Fruit fly (Drosophila melanogaster) whole organism, prepupa: ENCODE data around the gene repo.

Experiments used
- CG11762 ChIP-seq: fragments of 200-800 bp; sonication (Bioruptor generic); optimal IDR thresholded peaks from 3 replicates; lab custom pipeline; 2016; ENCODE audit warnings: missing biosample characterization, missing genetic modification characterization; ENCODE audit not compliant: insufficient read depth
- CG11902 ChIP-seq: fragments of 200-800 bp; sonication (Bioruptor generic); optimal IDR thresholded peaks from 3 replicates; lab custom pipeline; 2016; ENCODE audit warnings: missing biosample characterization, missing genetic modification characterization
- CG15336 ChIP-seq: fragments of 200-800 bp; sonication (Bioruptor generic); IDR thresholded peaks from 2 replicates; pipeline ENCODE4 v1.3.6; 2022; ENCODE audit warnings: missing biosample characterization, missing genetic modification characterization
- CG16779 ChIP-seq: fragments of 200-800 bp; sonication (Bioruptor generic); optimal IDR thresholded peaks from 3 replicates; lab custom pipeline; 2017; ENCODE audit warnings: missing biosample characterization, mild to moderate bottlenecking, missing genetic modification characterization
- CG3032 ChIP-seq: fragments of 200-800 bp; optimal IDR thresholded peaks from 2 replicates; lab custom pipeline; 2019; ENCODE audit warnings: missing biosample characterization, mild to moderate bottlenecking, missing genetic modification characterization, moderate library complexity
- CG32006 ChIP-seq: fragments of 200-800 bp; sonication (Bioruptor generic); optimal IDR thresholded peaks from 3 replicates; lab custom pipeline; 2017; ENCODE audit warnings: missing biosample characterization, mild to moderate bottlenecking, missing genetic modification characterization
- CG4318 ChIP-seq: fragments of 200-800 bp; sonication (Bioruptor generic); optimal IDR thresholded peaks from 3 replicates; lab custom pipeline; 2017; ENCODE audit warnings: missing biosample characterization, mild to moderate bottlenecking, missing genetic modification characterization
- CG6792 ChIP-seq: fragments of 200-800 bp; sonication (Bioruptor generic); optimal IDR thresholded peaks from 3 replicates; lab custom pipeline; 2016; ENCODE audit warnings: missing biosample characterization, missing genetic modification characterization
- CG6808 ChIP-seq: fragments of 200-800 bp; sonication (Bioruptor generic); optimal IDR thresholded peaks from 3 replicates; lab custom pipeline; 2017; ENCODE audit warnings: missing biosample characterization, missing genetic modification characterization, mild to moderate bottlenecking, moderate library complexity, missing genetic modification reagents
- CG8119 ChIP-seq: fragments of 200-800 bp; sonication (Bioruptor generic); IDR thresholded peaks from 3 replicates; pipeline ENCODE4 v1.3.6; 2022; ENCODE audit warnings: missing biosample characterization, missing genetic modification characterization
- CG9139 ChIP-seq: fragments of 200-800 bp; sonication (Bioruptor generic); optimal IDR thresholded peaks from 3 replicates; lab custom pipeline; 2017; ENCODE audit warnings: missing biosample characterization, mild to moderate bottlenecking, missing genetic modification characterization
- Eip75B ChIP-seq: fragments of 200-800 bp; sonication (Bioruptor generic); optimal IDR thresholded peaks from 3 replicates; lab custom pipeline; 2016; ENCODE audit warnings: missing biosample characterization, missing genetic modification characterization
- Eip78C ChIP-seq: fragments of 200-800 bp; sonication (Bioruptor generic); peaks from one replicate; lab custom pipeline; 2016; ENCODE audit warnings: missing biosample characterization, missing genetic modification characterization
- Eip93F ChIP-seq: fragments of 200-800 bp; sonication (Bioruptor generic); optimal IDR thresholded peaks from 2 replicates; lab custom pipeline; 2016; ENCODE audit warnings: missing biosample characterization, mild to moderate bottlenecking, missing genetic modification characterization
- Ets21C ChIP-seq: fragments of 200-800 bp; sonication (Bioruptor generic); optimal IDR thresholded peaks from 3 replicates; lab custom pipeline; 2016; ENCODE audit warnings: missing biosample characterization, missing genetic modification characterization
- Gug ChIP-seq: fragments of 200-800 bp; sonication (Bioruptor generic); IDR thresholded peaks from 2 replicates; pipeline ENCODE4 v1.3.6; 2022; ENCODE audit warnings: missing biosample characterization, missing genetic modification characterization
- Hr39 ChIP-seq: fragments of 200-800 bp; sonication (Bioruptor generic); optimal IDR thresholded peaks from 2 replicates; lab custom pipeline; 2016; ENCODE audit warnings: missing biosample characterization, missing genetic modification characterization
- OdsH ChIP-seq: fragments of 200-800 bp; sonication (Bioruptor generic); optimal IDR thresholded peaks from 3 replicates; lab custom pipeline; 2016; ENCODE audit warnings: missing biosample characterization, missing genetic modification characterization
- Smox ChIP-seq: fragments of 200-800 bp; sonication (Bioruptor generic); optimal IDR thresholded peaks from 3 replicates; lab custom pipeline; 2016; ENCODE audit warnings: missing biosample characterization, missing genetic modification characterization
- Sox102F ChIP-seq: fragments of 200-800 bp; sonication (Bioruptor generic); optimal IDR thresholded peaks from 2 replicates; lab custom pipeline; 2016; ENCODE audit warnings: missing biosample characterization, mild to moderate bottlenecking, missing genetic modification characterization
- Sox14 ChIP-seq: fragments of 200-800 bp; sonication (Bioruptor generic); optimal IDR thresholded peaks from 3 replicates; lab custom pipeline; 2016; ENCODE audit warnings: missing biosample characterization, missing genetic modification characterization
- Sox15 ChIP-seq: fragments of 200-800 bp; sonication (Bioruptor generic); optimal IDR thresholded peaks from 3 replicates; lab custom pipeline; 2016; ENCODE audit warnings: missing biosample characterization, missing genetic modification characterization
- achi ChIP-seq: fragments of 200-800 bp; sonication (Bioruptor generic); optimal IDR thresholded peaks from 3 replicates; lab custom pipeline; 2016; ENCODE audit warnings: missing biosample characterization, missing genetic modification characterization
- acj6 ChIP-seq: fragments of 200-800 bp; sonication (Bioruptor generic); optimal IDR thresholded peaks from 3 replicates; lab custom pipeline; 2016; ENCODE audit warnings: missing biosample characterization, missing genetic modification characterization
- cyc ChIP-seq: fragments of 200-800 bp; sonication (Bioruptor generic); optimal IDR thresholded peaks from 3 replicates; lab custom pipeline; 2016; ENCODE audit warnings: missing biosample characterization, missing genetic modification characterization
- dac ChIP-seq: fragments of 200-800 bp; sonication (Bioruptor generic); optimal IDR thresholded peaks from 2 replicates; lab custom pipeline; 2017; ENCODE audit warnings: missing biosample characterization, mild to moderate bottlenecking, missing genetic modification characterization
- eg ChIP-seq: fragments of 200-800 bp; sonication (Bioruptor generic); IDR thresholded peaks from 3 replicates; pipeline ENCODE4 v1.3.6; 2022; ENCODE audit warnings: missing biosample characterization, missing genetic modification characterization
- esn ChIP-seq: fragments of 200-800 bp; sonication (Bioruptor generic); optimal IDR thresholded peaks from 2 replicates; lab custom pipeline; 2016; ENCODE audit warnings: missing biosample characterization, mild to moderate bottlenecking, missing genetic modification characterization, moderate library complexity
- fd85E ChIP-seq: fragments of 200-800 bp; sonication (Bioruptor generic); optimal IDR thresholded peaks from 3 replicates; lab custom pipeline; 2016; ENCODE audit warnings: missing biosample characterization, missing genetic modification characterization
- net ChIP-seq: fragments of 200-800 bp; sonication (Bioruptor generic); optimal IDR thresholded peaks from 3 replicates; lab custom pipeline; 2016; ENCODE audit warnings: missing biosample characterization, missing genetic modification characterization
- pdm3 ChIP-seq: fragments of 200-800 bp; sonication (Bioruptor generic); optimal IDR thresholded peaks from 3 replicates; lab custom pipeline; 2016; ENCODE audit warnings: missing biosample characterization, missing genetic modification characterization
- salr ChIP-seq, 2 experiments: fragments of 200-800 bp; sonication (Bioruptor generic); optimal IDR thresholded peaks; 3 replicates each; lab custom pipeline; 2016 to 2018; ENCODE audit warnings: missing biosample characterization in 2 of 2, missing genetic modification characterization in 2 of 2, mild to moderate bottlenecking in 1 of 2
- spab ChIP-seq: fragments of 200-800 bp; sonication (Bioruptor generic); optimal IDR thresholded peaks from 2 replicates; lab custom pipeline; 2017; ENCODE audit warnings: missing biosample characterization, mild to moderate bottlenecking, missing genetic modification characterization, missing genetic modification reagents
- ss ChIP-seq, 2 experiments: fragments of 200-800 bp; sonication (Bioruptor generic); optimal IDR thresholded peaks; 2 replicates in 1 of 2; 3 replicates in 1 of 2; lab custom pipeline; 2017 to 2018; ENCODE audit warnings: mild to moderate bottlenecking in 2 of 2, missing biosample characterization in 2 of 2, missing genetic modification characterization in 2 of 2, moderate library complexity in 1 of 2
- svp ChIP-seq: fragments of 200-800 bp; sonication (Bioruptor generic); peaks from one replicate; lab custom pipeline; 2016; ENCODE audit warnings: missing biosample characterization, missing genetic modification characterization
- topi ChIP-seq: fragments of 200-800 bp; sonication (Bioruptor generic); optimal IDR thresholded peaks from 3 replicates; lab custom pipeline; 2016; ENCODE audit warnings: missing biosample characterization, missing genetic modification characterization

Gene repo

dm6 chr3R:18261602-18262001, 25.6 kb downstream of the repo start:
- TF ChIP-seq Eip75B (GFP tag; lab: Kevin White, UChicago) (no peak), CG11762 (GFP tag; lab: Kevin White, UChicago) (no peak), ss (GFP tag; optimal IDR thresholded peaks at IDR 0.05; lab: Kevin White, UChicago) (no peak), net (GFP tag; lab: Kevin White, UChicago) (no peak), salr (GFP tag; optimal IDR thresholded peaks at IDR 0.05; lab: Kevin White, UChicago) (no peak), CG3032 (tag; lab: Kevin White, UChicago) (no peak), CG8119 (GFP tag; lab: Robert Waterston, UW) (no peak), Gug (GFP tag; lab: Robert Waterston, UW) (no peak), acj6 (no peak), Sox15 (GFP tag; lab: Kevin White, UChicago) (no peak), svp (GFP tag; lab: Kevin White, UChicago) (no peak), eg (GFP tag; lab: Robert Waterston, UW) (no peak), Ets21C (GFP tag; lab: Kevin White, UChicago) (no peak), Hr39 (GFP tag; lab: Kevin White, UChicago) (no peak), CG6792 (GFP tag; lab: Kevin White, UChicago) (no peak), fd85E (GFP tag; lab: Kevin White, UChicago) (no peak), Eip93F (no peak), pdm3 (GFP tag; lab: Kevin White, UChicago) (no peak), cyc (GFP tag; lab: Kevin White, UChicago) (no peak)
- TF ChIP-seq, all 60 proteins: peak for 0

dm6 chr3R:18265275-18265674, 29.3 kb downstream of the repo start:
- TF ChIP-seq Eip75B (GFP tag; lab: Kevin White, UChicago) = no peak
- no peak for TF ChIP-seq CG9139 (GFP tag; lab: Kevin White, UChicago)
- no peak for TF ChIP-seq fd85E (GFP tag; lab: Kevin White, UChicago)
- TF ChIP-seq CG6808 = no peak
- no peak for TF ChIP-seq CG16779
- no peak for TF ChIP-seq CG32006 (GFP tag; lab: Kevin White, UChicago)
- TF ChIP-seq achi = no peak
- TF ChIP-seq CG15336 (GFP tag; lab: Robert Waterston, UW) = no peak
- no peak for TF ChIP-seq Eip78C
- TF ChIP-seq Eip93F = no peak

- TF ChIP-seq dac = no peak
- TF ChIP-seq topi (GFP tag; lab: Kevin White, UChicago) = no peak
- no peak for TF ChIP-seq Smox
- no peak for TF ChIP-seq Eip75B (GFP tag; lab: Kevin White, UChicago)
- no peak for TF ChIP-seq Sox102F
- no peak for TF ChIP-seq svp (GFP tag; lab: Kevin White, UChicago)
Observed at dm6 chr3R:18266665-18267064, 30.7 kb downstream of the repo start.

dm6 chr3R:18267489-18267888, 31.5 kb downstream of the repo start, which contains the start of gene CG18599:
TSS of gene CG18599 (plus strand) at chr3R:18267789.
- TF ChIP-seq spab (GFP tag; lab: Kevin White, UChicago) = no peak
- no peak for TF ChIP-seq CG4318 (GFP tag; lab: Kevin White, UChicago)
- no peak for TF ChIP-seq Sox102F
- TF ChIP-seq OdsH = no peak
- no peak for TF ChIP-seq Sox14 (GFP tag; lab: Kevin White, UChicago)
- no peak for TF ChIP-seq CG11902
- TF ChIP-seq svp (GFP tag; lab: Kevin White, UChicago) = no peak
- no peak for TF ChIP-seq esn (GFP tag; lab: Kevin White, UChicago)
- no peak for TF ChIP-seq fd85E (GFP tag; lab: Kevin White, UChicago)
- TF ChIP-seq Ets21C (GFP tag; lab: Kevin White, UChicago) = no peak
- TF ChIP-seq CG11762 (GFP tag; lab: Kevin White, UChicago) = no peak
